Fruit fly (Drosophila melanogaster) whole organism, embryonic: ENCODE results near the gene Mf.

Source experiments
- ATbp ChIP-seq: fragments of 200-800 bp; sonication (Bioruptor generic); optimal IDR thresholded peaks from 2 replicates; lab custom pipeline; 2017; ENCODE audit warnings: missing biosample characterization, mild to moderate bottlenecking, missing genetic modification characterization, missing genetic modification reagents
- Bgb ChIP-seq: fragments of 200-800 bp; sonication (Bioruptor generic); IDR thresholded peaks from 2 replicates; pipeline ENCODE4 v1.3.6; 2022; ENCODE audit warnings: missing biosample characterization, missing genetic modification characterization; ENCODE audit not compliant: partially characterized antibody
- CG10979 ChIP-seq: fragments of 200-800 bp; sonication (Bioruptor generic); optimal IDR thresholded peaks from 2 replicates; lab custom pipeline; 2018; ENCODE audit warnings: missing biosample characterization, mild to moderate bottlenecking, missing genetic modification characterization, moderate library complexity
- CG12391 ChIP-seq: fragments of 200-800 bp; sonication (Bioruptor generic); optimal IDR thresholded peaks from 3 replicates; lab custom pipeline; 2018; ENCODE audit warnings: missing biosample characterization, mild to moderate bottlenecking, missing genetic modification characterization, moderate library complexity
- CG1529 ChIP-seq: fragments of 200-800 bp; sonication (Bioruptor generic); optimal IDR thresholded peaks from 3 replicates; lab custom pipeline; 2018; ENCODE audit warnings: missing biosample characterization, missing genetic modification characterization
- CG1603 ChIP-seq: fragments of 200-800 bp; sonication (Bioruptor generic); optimal IDR thresholded peaks from 2 replicates; lab custom pipeline; 2019; ENCODE audit warnings: missing biosample characterization, mild to moderate bottlenecking, missing genetic modification characterization, moderate library complexity
- CG18476 ChIP-seq: fragments of 200-800 bp; sonication (Bioruptor generic); optimal IDR thresholded peaks from 2 replicates; lab custom pipeline; 2016; ENCODE audit warnings: missing biosample characterization, mild to moderate bottlenecking, missing genetic modification characterization
- CG2199 ChIP-seq: fragments of 200-800 bp; sonication (Bioruptor generic); IDR thresholded peaks from 3 replicates; pipeline ENCODE4 v1.3.6; 2022; ENCODE audit warnings: missing biosample characterization, missing genetic modification characterization
- CG30020 ChIP-seq: fragments of 200-800 bp; optimal IDR thresholded peaks from 2 replicates; lab custom pipeline; 2019; ENCODE audit warnings: missing biosample characterization, mild to moderate bottlenecking, missing genetic modification characterization, moderate library complexity
- CG32772 ChIP-seq: fragments of 200-800 bp; sonication (Bioruptor generic); IDR thresholded peaks from 2 replicates; pipeline ENCODE4 v1.3.6; 2022; ENCODE audit warnings: missing biosample characterization, missing genetic modification characterization
- CG4328 ChIP-seq: fragments of 200-800 bp; sonication (Bioruptor generic); optimal IDR thresholded peaks from 3 replicates; lab custom pipeline; 2017; ENCODE audit warnings: missing biosample characterization, missing genetic modification reagents, missing genetic modification characterization
- CG8924 ChIP-seq: fragments of 200-800 bp; optimal IDR thresholded peaks from 3 replicates; lab custom pipeline; 2019; ENCODE audit warnings: missing biosample characterization, mild to moderate bottlenecking, missing genetic modification characterization, moderate library complexity
- CG9797 ChIP-seq: fragments of 200-800 bp; sonication (Bioruptor generic); optimal IDR thresholded peaks from 3 replicates; lab custom pipeline; 2018; ENCODE audit warnings: missing biosample characterization, mild to moderate bottlenecking, missing genetic modification characterization
- CG9817 ChIP-seq: fragments of 200-800 bp; sonication (Bioruptor generic); optimal IDR thresholded peaks from 2 replicates; lab custom pipeline; 2018; ENCODE audit warnings: missing biosample characterization, mild to moderate bottlenecking, missing genetic modification characterization, moderate library complexity
- E2f1 ChIP-seq: fragments of 200-800 bp; sonication (Bioruptor generic); IDR thresholded peaks from 2 replicates; pipeline ENCODE4 v1.3.6; 2022; ENCODE audit warnings: missing biosample characterization, missing genetic modification characterization
- E2f2 ChIP-seq: fragments of 200-800 bp; sonication (Bioruptor generic); IDR thresholded peaks from 2 replicates; pipeline ENCODE4 v1.3.6; 2022; ENCODE audit warnings: missing biosample characterization, missing genetic modification characterization
- Gug ChIP-seq: fragments of 200-800 bp; sonication (Bioruptor generic); IDR thresholded peaks from 4 replicates; pipeline ENCODE4 v1.3.6; 2022; ENCODE audit warnings: missing biosample characterization, missing genetic modification characterization
- HHEX ChIP-seq: fragments of 200-800 bp; sonication (Bioruptor generic); optimal IDR thresholded peaks from 3 replicates; lab custom pipeline; 2017; ENCODE audit warnings: missing biosample characterization, mild to moderate bottlenecking, missing genetic modification characterization, missing genetic modification reagents
- Hr51 ChIP-seq, 2 experiments: fragments of 200-800 bp; sonication (Bioruptor generic); optimal IDR thresholded peaks; 2 replicates in 1 of 2; 3 replicates in 1 of 2; lab custom pipeline; 2016 to 2018; ENCODE audit warnings: missing biosample characterization in 2 of 2, missing genetic modification characterization in 2 of 2, mild to moderate bottlenecking in 1 of 2, moderate library complexity in 1 of 2
- Hr78 ChIP-seq, 2 experiments: fragments of 200-800 bp in 1 of 2; fragments of >200 bp in 1 of 2; sonication (Bioruptor generic) in 1 of 2; optimal IDR thresholded peaks; 2 replicates each; lab custom pipeline; 2017 to 2019; ENCODE audit warnings: missing biosample characterization in 2 of 2, missing genetic modification characterization in 2 of 2, mild to moderate bottlenecking in 1 of 2, moderate library complexity in 1 of 2
- Max ChIP-seq: fragments of 200-800 bp; sonication (Bioruptor generic); optimal IDR thresholded peaks from 2 replicates; lab custom pipeline; 2016; ENCODE audit warnings: missing biosample characterization, mild to moderate bottlenecking, missing genetic modification characterization
- Med ChIP-seq: fragments of 200-800 bp; sonication (Bioruptor generic); peaks from one replicate; lab custom pipeline; 2016; ENCODE audit warnings: missing biosample characterization, missing genetic modification characterization, mild to moderate bottlenecking, inconsistent platforms, moderate library complexity
- Meics ChIP-seq: fragments of 200-800 bp; sonication (Bioruptor generic); optimal IDR thresholded peaks from 2 replicates; lab custom pipeline; 2017; ENCODE audit warnings: missing biosample characterization, mild to moderate bottlenecking, missing genetic modification characterization
- Nf-YC ChIP-seq: fragments of 200-800 bp; optimal IDR thresholded peaks from 3 replicates; lab custom pipeline; 2019; ENCODE audit warnings: missing biosample characterization, mild to moderate bottlenecking, missing genetic modification characterization, moderate library complexity
- Opbp ChIP-seq: fragments of 200-800 bp; sonication (Bioruptor generic); IDR thresholded peaks from 3 replicates; pipeline ENCODE4 v1.3.6; 2022; ENCODE audit warnings: missing biosample characterization, missing genetic modification characterization; ENCODE audit not compliant: partially characterized antibody
- PHDP ChIP-seq: fragments of 200-800 bp; sonication (Bioruptor generic); optimal IDR thresholded peaks from 3 replicates; lab custom pipeline; 2018; ENCODE audit warnings: missing biosample characterization, mild to moderate bottlenecking, missing genetic modification characterization, moderate library complexity
- Scr ChIP-seq: fragments of 200-800 bp; sonication (Bioruptor generic); IDR thresholded peaks from 2 replicates; pipeline ENCODE4 v1.3.6; 2022; ENCODE audit warnings: missing biosample characterization, missing genetic modification characterization; ENCODE audit not compliant: partially characterized antibody
- Sry-δ ChIP-seq: fragments of 200-800 bp; sonication (Bioruptor generic); optimal IDR thresholded peaks from 2 replicates; lab custom pipeline; 2016; ENCODE audit warnings: missing biosample characterization, missing genetic modification characterization
- YL-1 ChIP-seq: fragments of 200-800 bp; sonication (Bioruptor generic); optimal IDR thresholded peaks from 3 replicates; lab custom pipeline; 2017; ENCODE audit warnings: missing biosample characterization, mild to moderate bottlenecking, missing genetic modification characterization
- al ChIP-seq: fragments of 200-800 bp; sonication (Bioruptor generic); IDR thresholded peaks from 2 replicates; pipeline ENCODE4 v1.3.6; 2022; ENCODE audit warnings: missing biosample characterization, missing genetic modification characterization
- amos ChIP-seq: fragments of 200-800 bp; sonication (Bioruptor generic); IDR thresholded peaks from 2 replicates; pipeline ENCODE4 v1.3.6; 2022; ENCODE audit warnings: missing biosample characterization, missing genetic modification characterization; ENCODE audit not compliant: partially characterized antibody
- chm ChIP-seq: fragments of 200-800 bp; sonication (Bioruptor generic); IDR thresholded peaks from 2 replicates; pipeline ENCODE4 v1.3.6; 2022; ENCODE audit warnings: missing biosample characterization, missing genetic modification characterization
- crp ChIP-seq, 2 experiments: fragments of 200-800 bp; sonication (Bioruptor generic); optimal IDR thresholded peaks; 2 replicates in 1 of 2; 3 replicates in 1 of 2; lab custom pipeline; 2017; ENCODE audit warnings: missing biosample characterization in 2 of 2, missing genetic modification characterization in 2 of 2, mild to moderate bottlenecking in 1 of 2, moderate library complexity in 1 of 2
- exex ChIP-seq: fragments of 200-800 bp; sonication (Bioruptor generic); optimal IDR thresholded peaks from 4 replicates; lab custom pipeline; 2018; ENCODE audit warnings: missing biosample characterization, mild to moderate bottlenecking, missing genetic modification characterization, moderate library complexity
- eyg ChIP-seq: fragments of 200-800 bp; sonication (Bioruptor generic); optimal IDR thresholded peaks from 3 replicates; lab custom pipeline; 2016; ENCODE audit warnings: missing biosample characterization, missing genetic modification characterization
- gfzf ChIP-seq: fragments of 200-800 bp; sonication (Bioruptor generic); optimal IDR thresholded peaks from 2 replicates; lab custom pipeline; 2016; ENCODE audit warnings: missing biosample characterization, mild to moderate bottlenecking, missing genetic modification characterization, moderate library complexity
- gro ChIP-seq: fragments of 200-800 bp; sonication (Bioruptor generic); optimal IDR thresholded peaks from 2 replicates; lab custom pipeline; 2016; ENCODE audit warnings: missing biosample characterization, missing genetic modification characterization
- hth ChIP-seq: fragments of >200 bp; optimal IDR thresholded peaks from 2 replicates; lab custom pipeline; 2017; ENCODE audit warnings: inconsistent platforms
- ind ChIP-seq: fragments of 200-800 bp; sonication (Bioruptor generic); optimal IDR thresholded peaks from 3 replicates; lab custom pipeline; 2016; ENCODE audit warnings: missing biosample characterization, missing genetic modification characterization
- lmd ChIP-seq: fragments of 200-800 bp; sonication (Bioruptor generic); IDR thresholded peaks from 2 replicates; pipeline ENCODE4 v1.3.6; 2022; ENCODE audit warnings: missing biosample characterization, missing genetic modification characterization
- lola ChIP-seq, 3 experiments: fragments of >200 bp in 2 of 3; fragments of 200-800 bp in 1 of 3; sonication (Bioruptor generic) in 1 of 3; optimal IDR thresholded peaks; 2 replicates each; lab custom pipeline; 2017 to 2019; ENCODE audit warnings: missing biosample characterization in 3 of 3, missing genetic modification characterization in 3 of 3, mild to moderate bottlenecking in 1 of 3, moderate library complexity in 1 of 3
- nau ChIP-seq: fragments of 200-800 bp; sonication (Bioruptor generic); optimal IDR thresholded peaks from 3 replicates; lab custom pipeline; 2017; ENCODE audit warnings: missing biosample characterization, mild to moderate bottlenecking, missing genetic modification characterization, missing genetic modification reagents
- pb ChIP-seq: fragments of 200-800 bp; sonication (Bioruptor generic); optimal IDR thresholded peaks from 3 replicates; lab custom pipeline; 2016; ENCODE audit warnings: missing biosample characterization, missing genetic modification characterization
- peb ChIP-seq: fragments of 200-800 bp; sonication (Bioruptor generic); IDR thresholded peaks from 2 replicates; pipeline ENCODE4 v1.3.6; 2022; ENCODE audit warnings: missing biosample characterization, missing genetic modification characterization
- phol ChIP-seq: fragments of 200-800 bp; sonication (Bioruptor generic); optimal IDR thresholded peaks from 3 replicates; lab custom pipeline; 2018; ENCODE audit warnings: missing biosample characterization, mild to moderate bottlenecking, missing genetic modification characterization, moderate library complexity
- psq ChIP-seq: fragments of 200-800 bp; sonication (Bioruptor generic); optimal IDR thresholded peaks from 2 replicates; lab custom pipeline; 2017; ENCODE audit warnings: missing biosample characterization, missing genetic modification characterization
- ranshi ChIP-seq: fragments of 200-800 bp; sonication (Bioruptor generic); IDR thresholded peaks from 2 replicates; pipeline ENCODE4 v1.3.6; 2022; ENCODE audit warnings: missing biosample characterization, missing genetic modification characterization
- trem ChIP-seq: fragments of 200-800 bp; optimal IDR thresholded peaks from 3 replicates; lab custom pipeline; 2019; ENCODE audit warnings: missing biosample characterization, mild to moderate bottlenecking, missing genetic modification characterization, moderate library complexity
- twi ChIP-seq: fragments of 200-800 bp; optimal IDR thresholded peaks from 2 replicates; lab custom pipeline; 2019; ENCODE audit warnings: missing biosample characterization, mild to moderate bottlenecking, missing genetic modification characterization, moderate library complexity

Mf gene

dm6 chr3R:15213362-15213989, 32.2 kb upstream of the Mf start, which contains the start of the genes CG6654 and CG4210 (continued):
- TF ChIP-seq peb (GFP tag; lab: Robert Waterston, UW) (no peak), CG1529 (GFP tag; lab: Kevin White, UChicago) (no peak), nau (GFP tag; lab: Kevin White, UChicago) (no peak), CG4328 (peak; percentile 28), ranshi (GFP tag; lab: Robert Waterston, UW) (no peak), Opbp (peak; percentile 53; the same call in 2 of the 3 replicates), phol (peak; percentile 22), Nf-YC (peak; percentile 44), Gug (GFP tag; lab: Robert Waterston, UW) (no peak), CG10979 (tag; lab: Kevin White, UChicago) (peak; percentile 1), ATbp (GFP tag; lab: Kevin White, UChicago) (no peak), crp (GFP tag; optimal IDR thresholded peaks at IDR 0.05; lab: Kevin White, UChicago) (peak in 1 of 2 experiments; percentile 31), Med (GFP tag; lab: Kevin White, UChicago) (peak; percentile 57), CG18476 (no peak), CG2199 (no peak), twi (tag; lab: Kevin White, UChicago) (no peak), Meics (GFP tag; lab: Kevin White, UChicago) (no peak), ind (GFP tag; lab: Kevin White, UChicago) (no peak), Scr (peak; percentile 68), Hr78 (GFP tag; optimal IDR thresholded peaks at IDR 0.05; lab: Kevin White, UChicago) (no peak), gfzf (GFP tag; lab: Kevin White, UChicago) (peak; percentile 86), CG9817 (tag; lab: Kevin White, UChicago) (no peak), YL-1 (GFP tag; lab: Kevin White, UChicago) (peak; percentile 32), lmd (GFP tag; lab: Robert Waterston, UW) (peak; percentile 31; the same call in 1 of the 2 replicates), E2f1 (GFP tag; lab: Robert Waterston, UW) (no peak), CG9797 (GFP tag; lab: Kevin White, UChicago) (peak; percentile 84), chm (0 out of 2 replicates have a peak, but pooled peaks have one; percentile 9), Hr51 (GFP tag; optimal IDR thresholded peaks at IDR 0.05; lab: Kevin White, UChicago) (no peak), trem (tag; lab: Kevin White, UChicago) (peak; percentile 59), CG12391 (tag; lab: Kevin White, UChicago) (peak; percentile 43), E2f2 (peak; percentile 92), CG8924 (tag; lab: Kevin White, UChicago) (peak; percentile 6), lola (GFP tag; optimal IDR thresholded peaks at IDR 0.05; lab: Kevin White, UChicago) (peak in 1 of 3 experiments; percentile 23), Bgb (GFP tag; lab: Robert Waterston, UW) (peak; percentile 59), pb (GFP tag; lab: Kevin White, UChicago) (no peak), PHDP (tag; lab: Kevin White, UChicago) (peak; percentile 8), CG32772 (no peak), CG30020 (peak; percentile 47), CG1603 (tag; lab: Kevin White, UChicago) (peak; percentile 50), exex (peak; percentile 38), al (GFP tag; lab: Robert Waterston, UW) (no peak), Max (GFP tag; lab: Kevin White, UChicago) (peak; percentile 14), psq (GFP tag; lab: Kevin White, UChicago) (no peak), Sry-δ (GFP tag; lab: Kevin White, UChicago) (peak; percentile 74), eyg (GFP tag; lab: Kevin White, UChicago) (no peak), gro (GFP tag; lab: Kevin White, UChicago) (peak; percentile 33), amos (GFP tag; lab: Robert Waterston, UW) (peak; percentile 49), HHEX (GFP tag; lab: Kevin White, UChicago) (no peak), hth (lab: Kevin White, UChicago) (no peak)
